Worm (Caenorhabditis elegans) whole organism, mixed stage, embryonic: ENCODE data around the gene Y53F4B.39.

Source experiments
- M03D4.4 ChIP-seq: sonication (generic microtip); optimal IDR thresholded peaks from 2 replicates; lab custom pipeline; 2017; ENCODE audit warnings: mild to moderate bottlenecking, missing genetic modification characterization, missing compliant biosample characterization
- bed-3 ChIP-seq: fragments of 200-800 bp; sonication (Bioruptor generic); optimal IDR thresholded peaks from 3 replicates; lab custom pipeline; 2018; ENCODE audit warnings: mild to moderate bottlenecking, missing genetic modification characterization, moderate library complexity, missing compliant biosample characterization
- blmp-1 ChIP-seq: fragments of 150-350 bp; optimal IDR thresholded peaks from 2 replicates; lab custom pipeline; 2014; ENCODE audit warnings: missing biosample characterization, missing genetic modification characterization
- ceh-39 ChIP-seq: fragments of 150-350 bp; optimal IDR thresholded peaks from 2 replicates; lab custom pipeline; 2014; ENCODE audit warnings: missing biosample characterization, missing genetic modification characterization
- ceh-43 ChIP-seq: fragments of 200-800 bp; sonication (Bioruptor generic); optimal IDR thresholded peaks from 2 replicates; lab custom pipeline; 2018; ENCODE audit warnings: mild to moderate bottlenecking, missing genetic modification characterization, moderate library complexity, missing compliant biosample characterization
- ceh-83 ChIP-seq: fragments of 200-800 bp; sonication (Bioruptor generic); optimal IDR thresholded peaks from 2 replicates; lab custom pipeline; 2018; ENCODE audit warnings: mild to moderate bottlenecking, missing genetic modification characterization, missing compliant biosample characterization
- ces-1 ChIP-seq: fragments of 150-350 bp; optimal IDR thresholded peaks from 2 replicates; lab custom pipeline; 2014; ENCODE audit warnings: missing biosample characterization, missing genetic modification reagents, missing genetic modification characterization
- cnd-1 ChIP-seq: fragments of 200-800 bp; sonication (Bioruptor generic); optimal IDR thresholded peaks from 2 replicates; lab custom pipeline; 2018; ENCODE audit warnings: mild to moderate bottlenecking, missing genetic modification characterization, missing compliant biosample characterization
- drap-1 ChIP-seq: fragments of 200-800 bp; sonication (Bioruptor generic); optimal IDR thresholded peaks from 3 replicates; lab custom pipeline; 2018; ENCODE audit warnings: mild to moderate bottlenecking, missing genetic modification characterization, missing compliant biosample characterization
- elt-1 ChIP-seq: sonication (generic microtip); optimal IDR thresholded peaks from 2 replicates; lab custom pipeline; 2017; ENCODE audit warnings: missing genetic modification characterization, mild to moderate bottlenecking, missing compliant biosample characterization, antibody characterized with exemption, moderate library complexity, borderline replicate concordance; ENCODE audit not compliant: insufficient read depth
- elt-3 ChIP-seq: fragments of 150-350 bp; optimal IDR thresholded peaks from 2 replicates; lab custom pipeline; 2014; ENCODE audit warnings: missing biosample characterization, missing genetic modification characterization
- flh-1 ChIP-seq: fragments of 200-800 bp; sonication (Bioruptor generic); optimal IDR thresholded peaks from 2 replicates; lab custom pipeline; 2018; ENCODE audit warnings: mild to moderate bottlenecking, missing genetic modification characterization, moderate library complexity, missing compliant biosample characterization
- ham-2 ChIP-seq: fragments of 200-800 bp; sonication (Bioruptor generic); optimal IDR thresholded peaks from 2 replicates; lab custom pipeline; 2018; ENCODE audit warnings: mild to moderate bottlenecking, missing genetic modification characterization, missing compliant biosample characterization
- hlh-1 ChIP-seq: fragments of 150-350 bp; optimal IDR thresholded peaks from 2 replicates; lab custom pipeline; 2014; ENCODE audit warnings: missing biosample characterization, missing genetic modification reagents, missing genetic modification characterization
- lin-13 ChIP-seq: fragments of 150-350 bp; optimal IDR thresholded peaks from 2 replicates; lab custom pipeline; 2014; ENCODE audit warnings: missing biosample characterization, missing genetic modification characterization
- lin-32 ChIP-seq: fragments of 200-800 bp; sonication (Bioruptor generic); optimal IDR thresholded peaks from 2 replicates; lab custom pipeline; 2018; ENCODE audit warnings: mild to moderate bottlenecking, missing genetic modification characterization, missing compliant biosample characterization
- lsy-2 ChIP-seq: fragments of 150-350 bp; optimal IDR thresholded peaks from 2 replicates; lab custom pipeline; 2014; ENCODE audit warnings: missing biosample characterization, missing genetic modification characterization
- mab-5 ChIP-seq: fragments of 150-350 bp; optimal IDR thresholded peaks from 2 replicates; lab custom pipeline; 2014; ENCODE audit warnings: missing biosample characterization, missing genetic modification characterization
- mep-1 ChIP-seq: fragments of 150-350 bp; optimal IDR thresholded peaks from 2 replicates; lab custom pipeline; 2017; ENCODE audit warnings: missing biosample characterization, missing genetic modification reagents, missing genetic modification characterization, inconsistent platforms
- mls-2 ChIP-seq: sonication (generic microtip); optimal IDR thresholded peaks from 2 replicates; lab custom pipeline; 2016; ENCODE audit warnings: mild to moderate bottlenecking, missing genetic modification characterization, moderate library complexity, missing compliant biosample characterization
- nhr-12 ChIP-seq: fragments of 150-350 bp; optimal IDR thresholded peaks from 2 replicates; lab custom pipeline; 2014; ENCODE audit warnings: missing biosample characterization, missing genetic modification characterization
- nhr-2 ChIP-seq: fragments of 150-350 bp; optimal IDR thresholded peaks from 2 replicates; lab custom pipeline; 2014; ENCODE audit warnings: missing biosample characterization, missing genetic modification characterization
- nhr-237 ChIP-seq: fragments of 150-350 bp; optimal IDR thresholded peaks from 2 replicates; lab custom pipeline; 2014; ENCODE audit warnings: missing biosample characterization, missing genetic modification characterization
- nhr-28 ChIP-seq: fragments of 150-350 bp; optimal IDR thresholded peaks from 2 replicates; lab custom pipeline; 2014; ENCODE audit warnings: missing biosample characterization, missing genetic modification characterization
- nhr-76 ChIP-seq: sonication (generic microtip); optimal IDR thresholded peaks from 2 replicates; lab custom pipeline; 2017; ENCODE audit warnings: missing biosample characterization, missing genetic modification characterization
- pha-4 ChIP-seq: fragments of 150-350 bp; optimal IDR thresholded peaks from 2 replicates; lab custom pipeline; 2018; ENCODE audit warnings: missing biosample characterization, missing genetic modification reagents, missing genetic modification characterization
- sem-2 ChIP-seq: fragments of 200-800 bp; sonication (Bioruptor generic); optimal IDR thresholded peaks from 2 replicates; lab custom pipeline; 2018; ENCODE audit warnings: mild to moderate bottlenecking, missing genetic modification characterization, missing compliant biosample characterization
- snpc-4 ChIP-seq: fragments of 150-350 bp; optimal IDR thresholded peaks from 2 replicates; lab custom pipeline; 2014; ENCODE audit warnings: missing biosample characterization, missing genetic modification characterization
- sptf-1 ChIP-seq: sonication (generic microtip); optimal IDR thresholded peaks from 2 replicates; lab custom pipeline; 2017; ENCODE audit warnings: mild to moderate bottlenecking, missing genetic modification characterization, moderate library complexity, missing compliant biosample characterization
- tbx-8 ChIP-seq: fragments of 200-800 bp; sonication (Bioruptor generic); optimal IDR thresholded peaks from 2 replicates; lab custom pipeline; 2018; ENCODE audit warnings: mild to moderate bottlenecking, missing genetic modification characterization, moderate library complexity, missing compliant biosample characterization
- unc-120 ChIP-seq: sonication (generic microtip); optimal IDR thresholded peaks from 2 replicates; lab custom pipeline; 2017; ENCODE audit warnings: missing genetic modification characterization, missing compliant biosample characterization; ENCODE audit not compliant: poor library complexity, severe bottlenecking
- unc-39 ChIP-seq: fragments of 150-350 bp; optimal IDR thresholded peaks from 2 replicates; lab custom pipeline; 2014; ENCODE audit warnings: missing biosample characterization, missing genetic modification characterization
- unc-62 ChIP-seq: fragments of 150-350 bp; optimal IDR thresholded peaks from 2 replicates; lab custom pipeline; 2014; ENCODE audit warnings: missing biosample characterization, missing genetic modification reagents, missing genetic modification characterization
- zip-8 ChIP-seq: fragments of 150-350 bp; optimal IDR thresholded peaks from 2 replicates; lab custom pipeline; 2014; ENCODE audit warnings: missing biosample characterization, missing genetic modification characterization
- ztf-11 ChIP-seq: fragments of 150-350 bp; optimal IDR thresholded peaks from 2 replicates; lab custom pipeline; 2014; ENCODE audit warnings: missing biosample characterization, missing genetic modification characterization

The Y53F4B.39 gene

DNA sequence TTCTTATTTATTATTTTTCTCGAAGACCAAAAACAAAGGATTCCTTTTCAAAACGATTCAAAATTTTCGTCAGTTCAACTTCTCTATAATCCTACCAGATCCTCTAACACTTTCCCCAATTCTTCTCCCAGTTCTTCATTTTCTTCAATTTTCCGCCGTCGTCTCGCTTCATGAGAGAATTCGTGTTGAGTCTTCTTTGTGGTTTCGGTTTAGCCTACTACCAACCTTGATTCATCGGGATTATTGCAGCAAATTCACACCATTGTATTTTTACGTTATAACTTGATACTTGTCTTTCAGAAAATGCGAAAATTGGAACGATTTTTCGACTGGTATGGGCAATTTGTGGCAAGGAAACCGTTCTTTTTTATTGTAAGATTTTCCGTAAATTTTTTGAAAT, 47.9 kb downstream of the Y53F4B.39 start, which contains the start of gene ptr-20:
ptr-20 (plus strand) TSS at position 301 of the 400 bp plus-strand sequence.
- TF ChIP-seq ces-1 (GFP tag; lab: Kevin White, UChicago): no peak
- TF ChIP-seq tbx-8 (GFP tag; lab: Kevin White, UChicago): no peak
- TF ChIP-seq drap-1 (GFP tag; lab: Kevin White, UChicago): no peak
- no peak for TF ChIP-seq hlh-1 (tag; lab: Kevin White, UChicago)
- no peak for TF ChIP-seq mab-5 (tag; lab: Kevin White, UChicago)

ce11 chrII:15158364-15158763, 48.4 kb downstream of the Y53F4B.39 start:
- TF ChIP-seq unc-39 (tag; lab: Kevin White, UChicago): no peak
- no peak for TF ChIP-seq M03D4.4 (tag; lab: Kevin White, UChicago)
- no peak for TF ChIP-seq nhr-237 (tag; lab: Kevin White, UChicago)
- no peak for TF ChIP-seq nhr-76 (tag; lab: Kevin White, UChicago)
- no peak for TF ChIP-seq sem-2 (GFP tag; lab: Kevin White, UChicago)
- no peak for TF ChIP-seq hlh-1 (tag; lab: Kevin White, UChicago)
- TF ChIP-seq mep-1 (tag; lab: Kevin White, UChicago): no peak
- no peak for TF ChIP-seq mab-5 (tag; lab: Kevin White, UChicago)
- no peak for TF ChIP-seq blmp-1
- no peak for TF ChIP-seq zip-8 (tag; lab: Kevin White, UChicago)
- TF ChIP-seq nhr-28 (tag; lab: Kevin White, UChicago): no peak
- no peak for TF ChIP-seq ces-1 (GFP tag; lab: Kevin White, UChicago)
- no peak for TF ChIP-seq pha-4 (tag; lab: Kevin White, UChicago)
- no peak for TF ChIP-seq ceh-83 (GFP tag; lab: Kevin White, UChicago)
- no peak for TF ChIP-seq unc-120
- no peak for TF ChIP-seq tbx-8 (GFP tag; lab: Kevin White, UChicago)

ce11 chrII:15164453-15164852, 54.5 kb downstream of the Y53F4B.39 start, which contains the start of gene gst-26:
TSS of gene gst-26 (minus strand) at chrII:15164553.
- no peak for TF ChIP-seq nhr-2 (tag; lab: Kevin White, UChicago)
- no peak for TF ChIP-seq bed-3
- no peak for TF ChIP-seq snpc-4
- TF ChIP-seq elt-1 (tag; lab: Kevin White, UChicago): no peak
- TF ChIP-seq blmp-1: no peak
- no peak for TF ChIP-seq ztf-11 (tag; lab: Kevin White, UChicago)

- TF ChIP-seq pha-4 (tag; lab: Kevin White, UChicago): peak; percentile 49
- peak; percentile 92 for TF ChIP-seq cnd-1 (tag; lab: Kevin White, UChicago)
- peak; percentile 44 for TF ChIP-seq hlh-1 (tag; lab: Kevin White, UChicago)
- peak; percentile 22 for TF ChIP-seq nhr-12 (tag; lab: Kevin White, UChicago)
- peak; percentile 76 for TF ChIP-seq flh-1 (GFP tag; lab: Kevin White, UChicago)
- TF ChIP-seq mls-2 (tag; lab: Kevin White, UChicago): peak; percentile 92
- no peak for TF ChIP-seq zip-8 (tag; lab: Kevin White, UChicago)
- peak; percentile 42 for TF ChIP-seq unc-62 (GFP tag; lab: Kevin White, UChicago)
- TF ChIP-seq mab-5 (tag; lab: Kevin White, UChicago): no peak
- peak; percentile 65 for TF ChIP-seq unc-120
- TF ChIP-seq sptf-1 (tag; lab: Kevin White, UChicago): peak; percentile 93
- peak; percentile 51 for TF ChIP-seq mep-1 (tag; lab: Kevin White, UChicago)
- peak; percentile 90 for TF ChIP-seq drap-1 (GFP tag; lab: Kevin White, UChicago)
- TF ChIP-seq elt-1 (tag; lab: Kevin White, UChicago): peak; percentile 36
- TF ChIP-seq nhr-28 (tag; lab: Kevin White, UChicago): peak; percentile 33
- TF ChIP-seq lin-32: peak; percentile 90
- TF ChIP-seq nhr-2 (tag; lab: Kevin White, UChicago): no peak
- TF ChIP-seq ztf-11 (tag; lab: Kevin White, UChicago): no peak
- TF ChIP-seq unc-39 (tag; lab: Kevin White, UChicago): no peak
- peak; percentile 85 for TF ChIP-seq tbx-8 (GFP tag; lab: Kevin White, UChicago)
- peak; percentile 79 for TF ChIP-seq ceh-43
- TF ChIP-seq lsy-2 (tag; lab: Kevin White, UChicago): peak; percentile 22
- peak; percentile 92 for TF ChIP-seq M03D4.4 (tag; lab: Kevin White, UChicago)
- TF ChIP-seq blmp-1: no peak
- TF ChIP-seq bed-3: peak; percentile 72
- peak; percentile 67 for TF ChIP-seq ham-2
- TF ChIP-seq snpc-4: no peak
- no peak for TF ChIP-seq elt-3
- peak; percentile 87 for TF ChIP-seq ceh-83 (GFP tag; lab: Kevin White, UChicago)
- no peak for TF ChIP-seq nhr-237 (tag; lab: Kevin White, UChicago)
- TF ChIP-seq sem-2 (GFP tag; lab: Kevin White, UChicago): peak; percentile 79
- TF ChIP-seq nhr-76 (tag; lab: Kevin White, UChicago): no peak
- TF ChIP-seq ceh-39 (tag; lab: Kevin White, UChicago): no peak
- peak; percentile 69 for TF ChIP-seq lin-13
- TF ChIP-seq ces-1 (GFP tag; lab: Kevin White, UChicago): no peak
Measured at ce11 chrII:15165681-15166235, 55.8 kb downstream of the Y53F4B.39 start, which contains the start of gene gst-27. TSS of gene gst-27 (minus strand) at chrII:15165731.
